Fruit fly (Drosophila melanogaster): ENCODE measurements around the gene TrpRS-m.
A peak's percentile ranks its signal among the peaks of the same experiment; 100 is the strongest.

TrpRS-m gene

DNA sequence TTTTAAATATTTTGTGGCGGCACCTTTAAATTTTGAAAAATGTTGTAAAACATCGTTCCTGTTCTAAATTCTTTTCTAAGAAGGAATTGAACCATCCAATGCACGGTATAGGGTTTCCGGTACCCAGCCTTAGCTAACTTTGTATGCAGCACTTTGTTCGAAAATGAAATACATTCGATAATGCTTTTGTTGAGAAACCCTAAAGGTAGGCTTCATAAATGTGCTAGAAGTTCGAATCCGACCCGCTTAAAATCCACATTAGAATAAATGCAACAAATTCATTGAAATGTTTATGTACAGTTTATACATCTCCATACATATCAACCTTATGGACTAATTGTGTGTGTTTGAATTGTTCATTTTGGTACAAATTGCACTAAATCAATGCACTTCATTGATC lies 49.1 kb downstream of the TrpRS-m start:
- TF ChIP-seq CG6254 (GFP tag; optimal IDR thresholded peaks at IDR 0.05) = no peak
- peak; percentile 50 for TF ChIP-seq Dp (GFP tag; optimal IDR thresholded peaks at IDR 0.05)
- TF ChIP-seq E2f2 (GFP tag; IDR thresholded peaks at IDR 0.05) = peak; percentile 51
- TF ChIP-seq Atf6 (GFP tag; IDR thresholded peaks at IDR 0.05) = no peak
- peak; percentile 39 for TF ChIP-seq stwl (tag; optimal IDR thresholded peaks at IDR 0.05)
- no peak for TF ChIP-seq Jarid2 (GFP tag; optimal IDR thresholded peaks at IDR 0.05)
- no peak for TF ChIP-seq Hr39 (optimal IDR thresholded peaks at IDR 0.05)
- TF ChIP-seq Sox100B (GFP tag; optimal IDR thresholded peaks at IDR 0.05) = no peak
- TF ChIP-seq chinmo (GFP tag; IDR thresholded peaks at IDR 0.05; ENCODE audit: partially characterized antibody) = peak; percentile 19; the same call in 1 of the 4 replicates
- peak; percentile 1 for TF ChIP-seq HmgZ (tag; optimal IDR thresholded peaks at IDR 0.05)
- TF ChIP-seq CG10462 (GFP tag; optimal IDR thresholded peaks at IDR 0.05) = no peak
